Fruit fly (Drosophila melanogaster): ENCODE data around the gene CG15386.
A peak's percentile ranks its signal among the peaks of the same experiment; 100 is the strongest.

The CG15386 gene

DNA sequence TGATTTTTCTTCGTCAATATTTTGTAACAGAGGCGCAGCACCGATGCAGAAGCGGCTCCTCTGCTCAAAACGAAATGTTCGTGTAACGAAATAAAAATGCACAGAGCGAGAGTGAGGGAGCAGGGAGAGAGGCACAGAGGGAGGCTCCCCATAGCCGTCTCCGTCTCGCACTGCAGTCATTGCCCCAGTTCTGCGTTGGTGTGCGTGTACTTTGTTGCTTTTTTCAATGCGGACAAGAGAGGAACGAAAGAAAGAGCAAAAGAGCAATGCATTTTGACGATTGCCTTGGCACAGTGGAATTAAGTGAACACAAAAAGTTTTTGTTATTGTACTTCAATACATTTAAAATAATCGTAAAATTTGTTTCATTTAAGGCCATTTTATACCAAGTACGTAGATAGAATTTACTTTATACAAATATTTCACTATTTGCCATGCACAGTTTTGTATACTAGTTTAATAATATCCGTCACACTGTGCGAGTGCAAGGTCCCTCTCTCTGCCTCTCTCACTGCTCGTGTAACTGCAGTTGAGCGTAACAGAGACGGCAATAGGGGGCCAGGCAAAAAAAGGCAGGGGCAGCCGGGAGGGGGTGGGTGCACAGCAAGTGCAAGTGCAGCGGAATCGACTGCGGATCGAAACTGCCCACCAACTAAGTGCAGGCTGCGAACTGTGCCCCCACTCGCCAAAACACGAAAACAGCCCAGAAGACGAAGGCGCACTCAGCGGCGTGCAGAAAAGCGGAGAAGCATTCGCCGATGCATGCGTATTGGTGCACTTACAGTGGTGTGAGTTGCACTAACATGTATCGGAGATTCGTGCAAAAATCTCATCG, 14.8 kb downstream of the CG15386 start (continued):
- TF ChIP-seq Myb (GFP tag; optimal IDR thresholded peaks at IDR 0.05) (peak; percentile 81), CG8924 (tag; optimal IDR thresholded peaks at IDR 0.05) (peak; percentile 99), NfI (GFP tag; optimal IDR thresholded peaks at IDR 0.05) (peak; percentile 95), ap (GFP tag; IDR thresholded peaks at IDR 0.05) (peak; percentile 99), Dbx (GFP tag; IDR thresholded peaks at IDR 0.05) (0 out of 3 replicates have a peak, but pooled peaks have one; percentile 30), CG17361 (GFP tag; IDR thresholded peaks at IDR 0.05) (peak; percentile 99), al (GFP tag; IDR thresholded peaks at IDR 0.05) (peak; percentile 60), ham (GFP tag; IDR thresholded peaks at IDR 0.05) (0 out of 2 replicates have a peak, but pooled peaks have one; percentile 35), BtbVII (GFP tag; optimal IDR thresholded peaks at IDR 0.05) (peak; percentile 93), CG11093 (GFP tag; IDR thresholded peaks at IDR 0.05) (peak; percentile 99), sd (tag; optimal IDR thresholded peaks at IDR 0.05) (peak; percentile 83), D19B (GFP tag; optimal IDR thresholded peaks at IDR 0.05) (peak; percentile 17), slbo (GFP tag; IDR thresholded peaks at IDR 0.05) (peak; percentile 83), CG34376 (GFP tag; optimal IDR thresholded peaks at IDR 0.05) (no peak), Hr3 (GFP tag; optimal IDR thresholded peaks at IDR 0.05) (peak; percentile 98), Camta (GFP tag; optimal IDR thresholded peaks at IDR 0.05) (peak; percentile 99), dan (GFP tag; IDR thresholded peaks at IDR 0.05) (peak; percentile 99), trh (GFP tag; optimal IDR thresholded peaks at IDR 0.05) (peak; percentile 97), Lpt (GFP tag; optimal IDR thresholded peaks at IDR 0.05) (no peak), chm (GFP tag; IDR thresholded peaks at IDR 0.05) (peak; percentile 99), CG5180 (GFP tag; optimal IDR thresholded peaks at IDR 0.05) (peak; percentile 91), CG32772 (GFP tag; IDR thresholded peaks at IDR 0.05) (peak; percentile 99), Spps (tag; optimal IDR thresholded peaks at IDR 0.05) (peak; percentile 100), pan (optimal IDR thresholded peaks at IDR 0.05) (no peak), pan (GFP tag; optimal IDR thresholded peaks at IDR 0.05 in 1 of 2, IDR thresholded peaks at IDR 0.05 in 1 of 2) (peak in 1 of 2 experiments; percentile 99), CG9876 (GFP tag; optimal IDR thresholded peaks at IDR 0.05) (peak; percentile 87), gt (GFP tag; IDR thresholded peaks at IDR 0.05) (peak; percentile 99), CG7839 (tag; optimal IDR thresholded peaks at IDR 0.05) (peak; percentile 99), Jarid2 (GFP tag; optimal IDR thresholded peaks at IDR 0.05) (peak; percentile 90), row (GFP tag; IDR thresholded peaks at IDR 0.05) (peak; percentile 98), CG18011 (GFP tag; optimal IDR thresholded peaks at IDR 0.05) (peak; percentile 78), CG2712 (tag; optimal IDR thresholded peaks at IDR 0.05) (peak; percentile 100), CG17359 (tag; optimal IDR thresholded peaks at IDR 0.05) (peak; percentile 100), CG10321 (GFP tag; IDR thresholded peaks at IDR 0.05) (peak; percentile 83), CG7786 (GFP tag; optimal IDR thresholded peaks at IDR 0.05) (peak; percentile 94), CG4707 (GFP tag; optimal IDR thresholded peaks at IDR 0.05) (peak; percentile 98), dati (GFP tag; IDR thresholded peaks at IDR 0.05) (peak; percentile 98), gfzf (GFP tag; optimal IDR thresholded peaks at IDR 0.05) (peak; percentile 31), Med (GFP tag) (peak; percentile 99), CG6175 (GFP tag; IDR thresholded peaks at IDR 0.05) (peak; percentile 77), CG12769 (tag; optimal IDR thresholded peaks at IDR 0.05) (peak; percentile 94), en (GFP tag; optimal IDR thresholded peaks at IDR 0.05) (peak; percentile 97), CHES-1-like (GFP tag; optimal IDR thresholded peaks at IDR 0.05) (peak; percentile 95), CG9727 (GFP tag; optimal IDR thresholded peaks at IDR 0.05) (peak; percentile 100), HLH4C (GFP tag; IDR thresholded peaks at IDR 0.05; ENCODE audit: partially characterized antibody) (peak; percentile 72), pho (GFP tag; optimal IDR thresholded peaks at IDR 0.05) (peak; percentile 84), CTCF (GFP tag; optimal IDR thresholded peaks at IDR 0.05) (peak; percentile 78), MTF-1 (GFP tag; optimal IDR thresholded peaks at IDR 0.05; ENCODE audit: borderline replicate concordance) (peak; percentile 98), CG13296 (GFP tag; optimal IDR thresholded peaks at IDR 0.05) (peak; percentile 82), shn (GFP tag; optimal IDR thresholded peaks at IDR 0.05) (peak; percentile 95)

Measured in whole organism, embryonic.